Fruit fly (Drosophila melanogaster): ENCODE data around the gene CG18417.

The CG18417 gene

DNA sequence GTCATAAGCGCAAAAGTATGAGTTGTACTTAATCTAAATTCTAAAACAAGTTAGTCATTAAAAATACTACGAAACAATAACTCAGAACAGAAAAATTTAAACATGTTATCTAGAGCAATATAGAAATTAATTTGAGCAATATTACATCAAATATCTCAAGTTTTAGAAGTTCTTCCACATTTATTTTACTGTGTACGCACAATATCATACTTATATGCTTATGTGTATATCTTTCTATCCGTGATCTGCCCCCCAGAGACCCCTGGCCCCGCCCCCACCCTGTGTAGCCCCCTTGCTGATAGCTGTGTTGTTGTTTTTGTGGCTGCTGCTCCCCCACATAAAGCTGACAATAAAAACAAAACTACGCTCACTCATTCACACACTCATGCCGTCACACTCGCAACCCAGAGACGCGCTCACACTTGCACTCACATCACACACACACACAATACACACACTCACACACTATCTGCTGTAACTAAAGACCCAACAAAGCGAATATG, 33.5 kb downstream of the CG18417 start (continued):
- TF ChIP-seq CG6683 (GFP tag; optimal IDR thresholded peaks at IDR 0.05), result no peak
- peak; percentile 10; the same call in 1 of the 3 replicates for TF ChIP-seq CG6791 (GFP tag; IDR thresholded peaks at IDR 0.05; ENCODE audit: partially characterized antibody)
- TF ChIP-seq seq (GFP tag; IDR thresholded peaks at IDR 0.05), result no peak
- TF ChIP-seq bsh (GFP tag; optimal IDR thresholded peaks at IDR 0.05), result peak; percentile 29 to 51
- TF ChIP-seq croc (GFP tag; conservative IDR thresholded peaks at IDR 0.05), result no peak
- no peak for TF ChIP-seq CG6175 (GFP tag; IDR thresholded peaks at IDR 0.05)
- peak; percentile 54 for TF ChIP-seq nom (GFP tag; optimal IDR thresholded peaks at IDR 0.05)
- no peak for TF ChIP-seq CG18011 (GFP tag; optimal IDR thresholded peaks at IDR 0.05)
- peak; percentile 15 for TF ChIP-seq nmo (GFP tag; optimal IDR thresholded peaks at IDR 0.05)
- TF ChIP-seq CG18599 (GFP tag; optimal IDR thresholded peaks at IDR 0.05), result no peak
- TF ChIP-seq CG34376 (GFP tag; optimal IDR thresholded peaks at IDR 0.05), result no peak
- TF ChIP-seq Aef1 (GFP tag; IDR thresholded peaks at IDR 0.05), result peak; percentile 85
- peak; percentile 9 for TF ChIP-seq CG9727 (GFP tag; optimal IDR thresholded peaks at IDR 0.05)
- TF ChIP-seq Atf-2 (GFP tag; optimal IDR thresholded peaks at IDR 0.05), result no peak
- no peak for TF ChIP-seq gt (GFP tag; IDR thresholded peaks at IDR 0.05)
- TF ChIP-seq tna (GFP tag; IDR thresholded peaks at IDR 0.05; ENCODE audit: partially characterized antibody), result no peak
- TF ChIP-seq YL-1 (GFP tag; optimal IDR thresholded peaks at IDR 0.05), result no peak
- no peak for TF ChIP-seq Abd-B (GFP tag; optimal IDR thresholded peaks at IDR 0.05)
- no peak for TF ChIP-seq Sox100B (GFP tag; optimal IDR thresholded peaks at IDR 0.05)
- no peak for TF ChIP-seq Elba2 (GFP tag; optimal IDR thresholded peaks at IDR 0.05)
- no peak for TF ChIP-seq hkb (optimal IDR thresholded peaks at IDR 0.05)
- TF ChIP-seq hkb (GFP tag; IDR thresholded peaks at IDR 0.05), result no peak
- no peak for TF ChIP-seq CG12071 (GFP tag; optimal IDR thresholded peaks at IDR 0.05)
- no peak for TF ChIP-seq CG9797 (GFP tag; optimal IDR thresholded peaks at IDR 0.05)
- TF ChIP-seq HHEX (GFP tag; optimal IDR thresholded peaks at IDR 0.05), result no peak
- TF ChIP-seq slou (GFP tag; optimal IDR thresholded peaks at IDR 0.05), result no peak
- TF ChIP-seq grau (tag; optimal IDR thresholded peaks at IDR 0.05), result peak; percentile 42
- TF ChIP-seq CG17186 (GFP tag; optimal IDR thresholded peaks at IDR 0.05), result no peak
- no peak for TF ChIP-seq CG14014 (GFP tag; IDR thresholded peaks at IDR 0.05)
- TF ChIP-seq br (optimal IDR thresholded peaks at IDR 0.05), result no peak
- TF ChIP-seq Taf1 (GFP tag; IDR thresholded peaks at IDR 0.05), result no peak
- TF ChIP-seq CG31388 (GFP tag; optimal IDR thresholded peaks at IDR 0.05), result no peak
- peak; percentile 10 for TF ChIP-seq CG17359 (tag; optimal IDR thresholded peaks at IDR 0.05)
- TF ChIP-seq Eip74EF (GFP tag; optimal IDR thresholded peaks at IDR 0.05), result no peak
- TF ChIP-seq disco-r (GFP tag; optimal IDR thresholded peaks at IDR 0.05), result no peak
- peak; percentile 4 for TF ChIP-seq lab (GFP tag; optimal IDR thresholded peaks at IDR 0.05)
- TF ChIP-seq CG8924 (tag; optimal IDR thresholded peaks at IDR 0.05), result no peak
- TF ChIP-seq nerfin-2 (GFP tag; IDR thresholded peaks at IDR 0.05; ENCODE audit: partially characterized antibody), result no peak
- TF ChIP-seq NFAT (GFP tag; IDR thresholded peaks at IDR 0.05), result peak; percentile 13; the same call in 1 of the 2 replicates
- peak; percentile 34; the same call in 1 of the 2 replicates for TF ChIP-seq Adf1 (GFP tag; IDR thresholded peaks at IDR 0.05)
- no peak for TF ChIP-seq Ets65A (GFP tag)
- TF ChIP-seq CG10979 (tag; optimal IDR thresholded peaks at IDR 0.05), result peak; percentile 59
- no peak for TF ChIP-seq Antp (GFP tag; optimal IDR thresholded peaks at IDR 0.05)
- no peak for TF ChIP-seq org-1 (GFP tag; optimal IDR thresholded peaks at IDR 0.05)
- no peak for TF ChIP-seq CG6272 (GFP tag; IDR thresholded peaks at IDR 0.05)
- no peak for TF ChIP-seq Poxn (GFP tag; IDR thresholded peaks at IDR 0.05)
- TF ChIP-seq vvl (GFP tag; IDR thresholded peaks at IDR 0.05), result peak; percentile 37; the same call in 1 of the 2 replicates
- TF ChIP-seq CG7786 (GFP tag; optimal IDR thresholded peaks at IDR 0.05), result no peak
- TF ChIP-seq Hr39 (optimal IDR thresholded peaks at IDR 0.05), result no peak
- TF ChIP-seq Ets97D (GFP tag; optimal IDR thresholded peaks at IDR 0.05), result no peak
- TF ChIP-seq Lim3 (GFP tag; IDR thresholded peaks at IDR 0.05), result no peak

All from whole organism, embryonic.